Fruit fly (Drosophila melanogaster) whole organism, adult: Measurements from ENCODE around the gene CG11585.

Experiments
- CG11617 ChIP-seq: fragments of 200-800 bp; sonication (Bioruptor generic); optimal IDR thresholded peaks from 2 replicates; lab custom pipeline; 2017; ENCODE audit warnings: mild to moderate bottlenecking, missing biosample characterization, missing genetic modification reagents, missing genetic modification characterization
- CG14711 ChIP-seq: fragments of 200-800 bp; sonication (Bioruptor generic); optimal IDR thresholded peaks from 2 replicates; lab custom pipeline; 2018; ENCODE audit warnings: missing biosample characterization, mild to moderate bottlenecking, missing genetic modification characterization, moderate library complexity
- CG33017 ChIP-seq: fragments of 200-800 bp; sonication (Bioruptor generic); optimal IDR thresholded peaks from 2 replicates; lab custom pipeline; 2018; ENCODE audit warnings: missing biosample characterization, mild to moderate bottlenecking, missing genetic modification characterization, moderate library complexity
- CG5204 ChIP-seq: fragments of 200-800 bp; sonication (Bioruptor generic); optimal IDR thresholded peaks from 2 replicates; lab custom pipeline; 2016; ENCODE audit warnings: missing biosample characterization, missing genetic modification characterization
- CG7101 ChIP-seq: fragments of 200-800 bp; sonication (Bioruptor generic); optimal IDR thresholded peaks from 2 replicates; lab custom pipeline; 2018; ENCODE audit warnings: missing biosample characterization, mild to moderate bottlenecking, missing genetic modification characterization, moderate library complexity
- Mnt ChIP-seq: fragments of 200-800 bp; sonication (Bioruptor generic); optimal IDR thresholded peaks from 2 replicates; lab custom pipeline; 2016; ENCODE audit warnings: missing biosample characterization, mild to moderate bottlenecking, missing genetic modification characterization
- cnc ChIP-seq, 2 experiments: fragments of >200 bp; optimal IDR thresholded peaks; 2 replicates each; lab custom pipeline; 2017
- ovo ChIP-seq: fragments of 200-800 bp; sonication (Bioruptor generic); optimal IDR thresholded peaks from 2 replicates; lab custom pipeline; 2016; ENCODE audit warnings: missing biosample characterization, missing genetic modification characterization

dm6 chrX:14233843-14234337 is 44.6 kb downstream of the CG11585 start, which contains the start of gene CG42271:
- TF ChIP-seq ovo (GFP tag; lab: Kevin White, UChicago) (peak; percentile 17), CG7101 (tag; lab: Kevin White, UChicago) (peak; percentile 58), Mnt (peak; percentile 9), CG33017 (tag; lab: Kevin White, UChicago) (peak; percentile 13), CG11617 (peak; percentile 58), CG5204 (no peak), CG14711 (tag; lab: Kevin White, UChicago) (peak; percentile 32), cnc (optimal IDR thresholded peaks at IDR 0.05; lab: Kevin White, UChicago) (no peak)
